Worm (Caenorhabditis elegans) whole organism, L3 larva: Measurements from ENCODE around the gene F20H11.4.

ENCODE experiments used
- R02D3.7 ChIP-seq: fragments of 150-350 bp; optimal IDR thresholded peaks from 2 replicates; lab custom pipeline; 2014; ENCODE audit warnings: missing biosample characterization, missing genetic modification characterization
- ZK546.5 ChIP-seq: sonication (generic microtip); optimal IDR thresholded peaks from 2 replicates; lab custom pipeline; 2017; ENCODE audit warnings: missing biosample characterization, missing genetic modification characterization
- aly-2 ChIP-seq: fragments of 150-350 bp; optimal IDR thresholded peaks from 2 replicates; lab custom pipeline; 2014; ENCODE audit warnings: missing biosample characterization, missing genetic modification characterization
- ama-1 ChIP-seq: fragments of 150-350 bp; optimal IDR thresholded peaks from 2 replicates; lab custom pipeline; 2018
- ceh-16 ChIP-seq: sonication (generic microtip); optimal IDR thresholded peaks from 2 replicates; lab custom pipeline; 2017; ENCODE audit warnings: missing biosample characterization, missing genetic modification characterization
- ceh-28 ChIP-seq: fragments of 150-350 bp; optimal IDR thresholded peaks from 2 replicates; lab custom pipeline; 2014; ENCODE audit warnings: missing biosample characterization, missing genetic modification reagents, missing genetic modification characterization
- ceh-82 ChIP-seq: fragments of 150-350 bp; optimal IDR thresholded peaks from 2 replicates; lab custom pipeline; 2014; ENCODE audit warnings: missing biosample characterization, missing genetic modification characterization
- ceh-9 ChIP-seq: sonication (generic microtip); optimal IDR thresholded peaks from 2 replicates; lab custom pipeline; 2018; ENCODE audit warnings: missing biosample characterization, missing genetic modification characterization
- daf-12 ChIP-seq: fragments of 150-350 bp; optimal IDR thresholded peaks from 2 replicates; lab custom pipeline; 2014; ENCODE audit warnings: missing biosample characterization, missing genetic modification reagents, missing genetic modification characterization
- egl-27 ChIP-seq: sonication (generic microtip); optimal IDR thresholded peaks from 4 replicates; lab custom pipeline; 2017; ENCODE audit warnings: missing biosample characterization, missing genetic modification reagents, missing genetic modification characterization
- egl-5 ChIP-seq: fragments of 150-350 bp; optimal IDR thresholded peaks from 2 replicates; lab custom pipeline; 2017; ENCODE audit warnings: missing biosample characterization, missing genetic modification reagents, missing genetic modification characterization, inconsistent platforms
- elt-1 ChIP-seq: fragments of 150-350 bp; optimal IDR thresholded peaks from 2 replicates; lab custom pipeline; 2014; ENCODE audit warnings: missing biosample characterization, missing genetic modification characterization
- elt-2 ChIP-seq: sonication (generic microtip); optimal IDR thresholded peaks from 2 replicates; lab custom pipeline; 2016; ENCODE audit warnings: missing genetic modification reagents, mild to moderate bottlenecking, missing genetic modification characterization, missing compliant biosample characterization
- elt-3 ChIP-seq, 3 experiments: fragments of 150-350 bp in 1 of 3; sonication (generic microtip) in 2 of 3; optimal IDR thresholded peaks; 2 replicates in 2 of 3; 4 replicates in 1 of 3; lab custom pipeline; 2014 to 2017; ENCODE audit warnings: missing biosample characterization in 3 of 3, missing genetic modification characterization in 3 of 3
- eor-1 ChIP-seq, 2 experiments: fragments of 150-350 bp; optimal IDR thresholded peaks; 2 replicates each; lab custom pipeline; 2014 to 2018; ENCODE audit warnings: missing biosample characterization in 2 of 2, missing genetic modification characterization in 2 of 2
- fkh-10 ChIP-seq: sonication (generic microtip); optimal IDR thresholded peaks from 2 replicates; lab custom pipeline; 2017; ENCODE audit warnings: missing biosample characterization, missing genetic modification reagents, missing genetic modification characterization
- fkh-2 ChIP-seq: fragments of 150-350 bp; optimal IDR thresholded peaks from 2 replicates; lab custom pipeline; 2014; ENCODE audit warnings: missing biosample characterization, missing genetic modification reagents, missing genetic modification characterization
- fos-1 ChIP-seq: fragments of 150-350 bp; optimal IDR thresholded peaks from 2 replicates; lab custom pipeline; 2014; ENCODE audit warnings: missing biosample characterization, missing genetic modification characterization
- hmg-11 ChIP-seq: sonication (generic microtip); optimal IDR thresholded peaks from 2 replicates; lab custom pipeline; 2016; ENCODE audit warnings: missing genetic modification characterization, missing compliant biosample characterization
- jun-1 ChIP-seq: fragments of 150-350 bp; optimal IDR thresholded peaks from 2 replicates; lab custom pipeline; 2014; ENCODE audit warnings: missing biosample characterization, missing genetic modification reagents, missing genetic modification characterization
- lin-15B ChIP-seq: fragments of 150-350 bp; optimal IDR thresholded peaks from 2 replicates; lab custom pipeline; 2014; ENCODE audit warnings: missing biosample characterization, missing genetic modification characterization
- lin-39 ChIP-seq: fragments of 150-350 bp; optimal IDR thresholded peaks from 2 replicates; lab custom pipeline; 2018; ENCODE audit warnings: missing biosample characterization, missing genetic modification reagents, missing genetic modification characterization
- lsy-12 ChIP-seq: sonication (generic microtip); optimal IDR thresholded peaks from 2 replicates; lab custom pipeline; 2016; ENCODE audit warnings: mild to moderate bottlenecking, missing genetic modification characterization, missing compliant biosample characterization
- mdl-1 ChIP-seq: fragments of 150-350 bp; optimal IDR thresholded peaks from 2 replicates; lab custom pipeline; 2014; ENCODE audit warnings: missing biosample characterization, missing genetic modification characterization
- mml-1 ChIP-seq: fragments of 150-350 bp; sonication (generic microtip); optimal IDR thresholded peaks from 3 replicates; lab custom pipeline; 2014; ENCODE audit warnings: missing biosample characterization, missing genetic modification characterization
- nfya-1 ChIP-seq: sonication (generic microtip); optimal IDR thresholded peaks from 2 replicates; lab custom pipeline; 2017; ENCODE audit warnings: missing genetic modification characterization, mild to moderate bottlenecking, missing compliant biosample characterization, antibody characterized with exemption, moderate library complexity; ENCODE audit not compliant: insufficient read depth
- nhr-11 ChIP-seq: fragments of 150-350 bp; optimal IDR thresholded peaks from 2 replicates; lab custom pipeline; 2014; ENCODE audit warnings: missing biosample characterization, missing genetic modification characterization
- nhr-12 ChIP-seq: fragments of 150-350 bp; optimal IDR thresholded peaks from 2 replicates; lab custom pipeline; 2014; ENCODE audit warnings: missing biosample characterization, missing genetic modification characterization
- nhr-23 ChIP-seq: fragments of 150-350 bp; optimal IDR thresholded peaks from 2 replicates; lab custom pipeline; 2014; ENCODE audit warnings: missing biosample characterization, missing genetic modification reagents, missing genetic modification characterization
- nhr-237 ChIP-seq: fragments of 150-350 bp; optimal IDR thresholded peaks from 2 replicates; lab custom pipeline; 2014; ENCODE audit warnings: missing biosample characterization, missing genetic modification characterization
- nhr-25 ChIP-seq: sonication (generic microtip); optimal IDR thresholded peaks from 2 replicates; lab custom pipeline; 2017; ENCODE audit warnings: missing biosample characterization, missing genetic modification characterization
- nhr-28 ChIP-seq: fragments of 150-350 bp; optimal IDR thresholded peaks from 2 replicates; lab custom pipeline; 2014; ENCODE audit warnings: missing biosample characterization, missing genetic modification characterization
- nhr-43 ChIP-seq: sonication (generic microtip); optimal IDR thresholded peaks from 2 replicates; lab custom pipeline; 2016; ENCODE audit warnings: mild to moderate bottlenecking, missing genetic modification characterization, missing compliant biosample characterization; ENCODE audit not compliant: poor library complexity, severe bottlenecking
- nhr-67 ChIP-seq: fragments of 150-350 bp; optimal IDR thresholded peaks from 2 replicates; lab custom pipeline; 2014; ENCODE audit warnings: missing biosample characterization, missing genetic modification characterization
- nhr-76 ChIP-seq: fragments of 150-350 bp; sonication (generic microtip); optimal IDR thresholded peaks from 5 replicates; lab custom pipeline; 2014; ENCODE audit warnings: missing biosample characterization, missing genetic modification characterization
- nhr-77 ChIP-seq: fragments of 150-350 bp; optimal IDR thresholded peaks from 2 replicates; lab custom pipeline; 2014; ENCODE audit warnings: missing biosample characterization, missing genetic modification characterization
- pha-4 ChIP-seq: fragments of 150-350 bp; optimal IDR thresholded peaks from 2 replicates; lab custom pipeline; 2014; ENCODE audit warnings: missing biosample characterization, missing genetic modification reagents, missing genetic modification characterization
- pqm-1 ChIP-seq: fragments of 150-350 bp; optimal IDR thresholded peaks from 2 replicates; lab custom pipeline; 2017; ENCODE audit warnings: missing biosample characterization, missing genetic modification characterization, inconsistent platforms
- sea-2 ChIP-seq: fragments of 150-350 bp; sonication (generic microtip); optimal IDR thresholded peaks from 4 replicates; lab custom pipeline; 2014; ENCODE audit warnings: missing biosample characterization, missing genetic modification reagents, missing genetic modification characterization
- skn-1 ChIP-seq: fragments of 150-350 bp; optimal IDR thresholded peaks from 2 replicates; lab custom pipeline; 2014; ENCODE audit warnings: missing biosample characterization, missing genetic modification characterization
- snpc-4 ChIP-seq: fragments of 150-350 bp; optimal IDR thresholded peaks from 2 replicates; lab custom pipeline; 2014; ENCODE audit warnings: missing biosample characterization, missing genetic modification characterization
- tbx-2 ChIP-seq: sonication (generic microtip); optimal IDR thresholded peaks from 2 replicates; lab custom pipeline; 2016; ENCODE audit warnings: mild to moderate bottlenecking, missing genetic modification characterization, missing compliant biosample characterization
- unc-39 ChIP-seq: sonication (generic microtip); optimal IDR thresholded peaks from 4 replicates; lab custom pipeline; 2017; ENCODE audit warnings: missing biosample characterization, missing genetic modification characterization
- unc-62 ChIP-seq: fragments of 150-350 bp; sonication (generic microtip); optimal IDR thresholded peaks from 4 replicates; lab custom pipeline; 2014; ENCODE audit warnings: missing biosample characterization, missing genetic modification reagents, missing genetic modification characterization
- zag-1 ChIP-seq: fragments of 150-350 bp; optimal IDR thresholded peaks from 2 replicates; lab custom pipeline; 2014; ENCODE audit warnings: missing biosample characterization, missing genetic modification characterization
- ztf-11 ChIP-seq: fragments of 150-350 bp; optimal IDR thresholded peaks from 2 replicates; lab custom pipeline; 2014; ENCODE audit warnings: missing biosample characterization, missing genetic modification characterization
- ztf-4 ChIP-seq: fragments of 150-350 bp; optimal IDR thresholded peaks from 2 replicates; lab custom pipeline; 2014; ENCODE audit warnings: missing biosample characterization, missing genetic modification characterization

F20H11.4 gene

DNA sequence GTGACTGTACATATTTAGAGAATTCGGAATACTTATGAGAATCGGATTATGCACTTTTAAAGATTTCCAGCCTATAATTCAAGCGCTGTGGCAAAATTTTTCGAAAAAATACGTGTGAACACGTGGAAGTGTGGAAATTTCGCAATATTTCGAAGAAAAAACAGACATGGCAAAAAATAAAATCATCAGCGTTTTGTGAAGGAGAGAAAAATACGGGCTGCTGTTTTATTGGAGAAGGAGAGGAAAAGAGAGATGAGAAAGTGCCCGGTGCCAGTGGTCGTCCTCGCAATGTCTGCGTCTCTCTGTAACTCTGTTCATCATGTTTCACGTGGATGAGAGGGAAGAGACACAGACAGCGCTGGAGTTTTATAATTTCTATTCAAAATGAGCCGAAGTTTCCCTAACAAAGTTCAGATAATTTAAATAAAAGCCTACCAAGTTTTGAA, 2.4 kb upstream of the F20H11.4 start:
- TF ChIP-seq ceh-82 (tag; lab: Kevin White, UChicago) (no peak), lin-15B (tag; lab: Kevin White, UChicago) (peak; percentile 57), fkh-2 (tag; lab: Kevin White, UChicago) (no peak), nhr-237 (tag; lab: Kevin White, UChicago) (no peak), aly-2 (tag; lab: Kevin White, UChicago) (no peak), nhr-11 (tag; lab: Kevin White, UChicago) (no peak), mml-1 (no peak), pha-4 (tag; lab: Kevin White, UChicago) (no peak), ceh-9 (tag; lab: Kevin White, UChicago) (no peak), sea-2 (GFP tag; lab: Kevin White, UChicago) (no peak), pqm-1 (tag; lab: Kevin White, UChicago) (peak; percentile 8), nhr-12 (no peak), nhr-23 (tag; lab: Kevin White, UChicago) (peak; percentile 51), snpc-4 (tag; lab: Kevin White, UChicago) (peak; percentile 5), ztf-4 (tag; lab: Kevin White, UChicago) (peak; percentile 56), jun-1 (tag; lab: Kevin White, UChicago) (no peak), ama-1 (lab: Kevin White, UChicago) (peak; percentile 95), elt-1 (tag; lab: Kevin White, UChicago) (no peak), nhr-43 (tag; lab: Kevin White, UChicago) (peak; percentile 60), ztf-11 (no peak), elt-3 (tag; optimal IDR thresholded peaks at IDR 0.05; lab: Kevin White, UChicago) (no peak), egl-5 (no peak), fos-1 (tag; lab: Kevin White, UChicago) (peak; percentile 59), skn-1 (tag; lab: Kevin White, UChicago) (peak; percentile 49), lsy-12 (peak; percentile 74), unc-39 (tag; lab: Kevin White, UChicago) (no peak), nhr-67 (tag; lab: Kevin White, UChicago) (no peak), mdl-1 (peak; percentile 68), nhr-25 (tag; lab: Kevin White, UChicago) (peak; percentile 72), fkh-10 (GFP tag; lab: Kevin White, UChicago) (no peak), eor-1 (tag; optimal IDR thresholded peaks at IDR 0.05; lab: Kevin White, UChicago) (no peak), nhr-77 (tag; lab: Kevin White, UChicago) (peak; percentile 31), elt-2 (tag; lab: Kevin White, UChicago) (peak; percentile 60), hmg-11 (tag; lab: Kevin White, UChicago) (peak; percentile 69), nhr-76 (tag; lab: Kevin White, UChicago) (no peak), R02D3.7 (peak; percentile 52), nfya-1 (peak; percentile 86), ZK546.5 (no peak), ceh-16 (no peak), nhr-28 (tag; lab: Kevin White, UChicago) (no peak), egl-27 (no peak), zag-1 (tag; lab: Kevin White, UChicago) (no peak), tbx-2 (tag; lab: Kevin White, UChicago) (peak; percentile 7), lin-39 (tag; lab: Kevin White, UChicago) (peak; percentile 68), unc-62 (GFP tag; lab: Kevin White, UChicago) (peak; percentile 30), daf-12 (tag; lab: Kevin White, UChicago) (no peak), ceh-28 (tag; lab: Kevin White, UChicago) (peak; percentile 30)
